Worm (Caenorhabditis elegans) whole organism, midembryonic: ENCODE measurements around the gene T13C5.2.

Experiments used
- T22C8.4 ChIP-seq: fragments of 200-800 bp; sonication (Bioruptor generic); IDR thresholded peaks from 2 replicates; pipeline ENCODE4 v1.3.6; 2022; ENCODE audit warnings: missing genetic modification characterization, missing compliant biosample characterization
- cog-1 ChIP-seq: sonication (generic microtip); optimal IDR thresholded peaks from 2 replicates; lab custom pipeline; 2016; ENCODE audit warnings: missing genetic modification characterization, missing compliant biosample characterization
- flt-1 ChIP-seq: fragments of 200-800 bp; sonication (Bioruptor generic); IDR thresholded peaks from 2 replicates; pipeline ENCODE4 v1.3.6; 2022; ENCODE audit warnings: missing genetic modification characterization, missing compliant biosample characterization
- klf-2 ChIP-seq: fragments of 200-800 bp; sonication (Bioruptor generic); conservative IDR thresholded peaks from 2 replicates; pipeline ENCODE4 v1.3.6; 2022; ENCODE audit warnings: missing genetic modification reagents, missing genetic modification characterization, missing compliant biosample characterization
- med-1 ChIP-seq: sonication (generic microtip); optimal IDR thresholded peaks from 2 replicates; lab custom pipeline; 2017; ENCODE audit warnings: missing genetic modification characterization, mild to moderate bottlenecking, missing compliant biosample characterization, antibody characterized with exemption, missing genetic modification reagents; ENCODE audit not compliant: insufficient read depth
- ref-1 ChIP-seq: fragments of 200-800 bp; sonication (Bioruptor generic); conservative IDR thresholded peaks from 2 replicates; pipeline ENCODE4 v1.3.6; 2022; ENCODE audit warnings: missing genetic modification reagents, missing genetic modification characterization, missing compliant biosample characterization
- tab-1 ChIP-seq: fragments of 200-800 bp; sonication (Bioruptor generic); IDR thresholded peaks from 2 replicates; pipeline ENCODE4 v1.3.6; 2022; ENCODE audit warnings: missing genetic modification characterization, missing compliant biosample characterization
- ztf-23 ChIP-seq: fragments of 200-800 bp; sonication (Bioruptor generic); IDR thresholded peaks from 2 replicates; pipeline ENCODE4 v1.3.6; 2022; ENCODE audit warnings: missing genetic modification reagents, missing genetic modification characterization, missing compliant biosample characterization
- ztf-29 ChIP-seq: fragments of 200-800 bp; sonication (Bioruptor generic); IDR thresholded peaks from 2 replicates; pipeline ENCODE4 v1.3.6; 2022; ENCODE audit warnings: missing genetic modification reagents, missing genetic modification characterization, missing compliant biosample characterization

The T13C5.2 gene

ce11 chrX:6207687-6208088 is 22.9 kb downstream of the T13C5.2 start, which contains the start of gene T13C5.6:
Gene T13C5.6, minus strand, starts transcription at chrX:6207687.
- peak; percentile 97 for TF ChIP-seq ztf-23 (GFP tag; lab: Robert Waterston, UW)
- peak; percentile 95 for TF ChIP-seq T22C8.4 (GFP tag; lab: Robert Waterston, UW)
- peak; percentile 92 for TF ChIP-seq ref-1 (GFP tag; lab: Robert Waterston, UW)
- peak; percentile 93 for TF ChIP-seq ztf-29
- peak; percentile 74 for TF ChIP-seq med-1 (GFP tag; lab: Kevin White, UChicago)
- TF ChIP-seq klf-2 (GFP tag; lab: Robert Waterston, UW), result peak; percentile 98
- peak; percentile 94 for TF ChIP-seq cog-1
- peak; percentile 98 for TF ChIP-seq flt-1 (GFP tag; lab: Robert Waterston, UW)
- peak; percentile 99 for TF ChIP-seq tab-1 (GFP tag; lab: Robert Waterston, UW)

ce11 chrX:6208463-6208862 is 23.7 kb downstream of the T13C5.2 start, which contains the start of gene C14F11.7:
Gene C14F11.7, minus strand, starts transcription at chrX:6208563.
- TF ChIP-seq med-1 (GFP tag; lab: Kevin White, UChicago) (no peak), flt-1 (GFP tag; lab: Robert Waterston, UW) (no peak), tab-1 (GFP tag; lab: Robert Waterston, UW) (no peak), ref-1 (GFP tag; lab: Robert Waterston, UW) (no peak), klf-2 (GFP tag; lab: Robert Waterston, UW) (no peak), T22C8.4 (GFP tag; lab: Robert Waterston, UW) (no peak), ztf-29 (no peak)

ce11 chrX:6211322-6211820 is 26.6 kb downstream of the T13C5.2 start:
- no peak for TF ChIP-seq cog-1
- TF ChIP-seq ref-1 (GFP tag; lab: Robert Waterston, UW), result no peak
- TF ChIP-seq klf-2 (GFP tag; lab: Robert Waterston, UW), result no peak

ce11 chrX:6216551-6216950 is 31.7 kb downstream of the T13C5.2 start, which contains the start of gene lrch-1:
Gene lrch-1, minus strand, starts transcription at chrX:6216651.
- TF ChIP-seq flt-1 (GFP tag; lab: Robert Waterston, UW) (no peak), tab-1 (GFP tag; lab: Robert Waterston, UW) (no peak), T22C8.4 (GFP tag; lab: Robert Waterston, UW) (no peak), ref-1 (GFP tag; lab: Robert Waterston, UW) (no peak), med-1 (GFP tag; lab: Kevin White, UChicago) (no peak)

ce11 chrX:6219892-6220291 is 35.1 kb downstream of the T13C5.2 start:
- TF ChIP-seq cog-1, result no peak
- 0 out of 2 replicates have a peak, but pooled peaks have one; percentile 54 for TF ChIP-seq ref-1 (GFP tag; lab: Robert Waterston, UW)
- TF ChIP-seq ztf-29, result peak; percentile 46
- TF ChIP-seq ztf-23 (GFP tag; lab: Robert Waterston, UW), result peak; percentile 80
- TF ChIP-seq tab-1 (GFP tag; lab: Robert Waterston, UW), result peak; percentile 77
- peak; percentile 89 for TF ChIP-seq flt-1 (GFP tag; lab: Robert Waterston, UW)
- TF ChIP-seq med-1 (GFP tag; lab: Kevin White, UChicago), result no peak
- TF ChIP-seq klf-2 (GFP tag; lab: Robert Waterston, UW), result peak; percentile 60; the same call in 1 of the 2 replicates
- peak; percentile 38; the same call in 1 of the 2 replicates for TF ChIP-seq T22C8.4 (GFP tag; lab: Robert Waterston, UW)

- no peak for TF ChIP-seq tab-1 (GFP tag; lab: Robert Waterston, UW)
- TF ChIP-seq ztf-29, result no peak
- no peak for TF ChIP-seq cog-1
- no peak for TF ChIP-seq med-1 (GFP tag; lab: Kevin White, UChicago)
- TF ChIP-seq klf-2 (GFP tag; lab: Robert Waterston, UW), result no peak
- no peak for TF ChIP-seq ref-1 (GFP tag; lab: Robert Waterston, UW)
- TF ChIP-seq T22C8.4 (GFP tag; lab: Robert Waterston, UW), result no peak
- no peak for TF ChIP-seq flt-1 (GFP tag; lab: Robert Waterston, UW)
- TF ChIP-seq ztf-23 (GFP tag; lab: Robert Waterston, UW), result no peak
These were observed 36.3 kb downstream of the T13C5.2 start for ce11 chrX:6221097-6221496.

- TF ChIP-seq T22C8.4 (GFP tag; lab: Robert Waterston, UW), result peak; percentile 53
- no peak for TF ChIP-seq flt-1 (GFP tag; lab: Robert Waterston, UW)
- no peak for TF ChIP-seq med-1 (GFP tag; lab: Kevin White, UChicago)
- TF ChIP-seq ztf-29, result no peak
- TF ChIP-seq tab-1 (GFP tag; lab: Robert Waterston, UW), result no peak
These were observed 40.0 kb downstream of the T13C5.2 start for ce11 chrX:6224841-6225240.

ce11 chrX:6230669-6231068 is 45.9 kb downstream of the T13C5.2 start, which contains the start of gene lite-1:
Gene lite-1, minus strand, starts transcription at chrX:6230769.
- TF ChIP-seq klf-2 (GFP tag; lab: Robert Waterston, UW) (no peak), tab-1 (GFP tag; lab: Robert Waterston, UW) (no peak), ref-1 (GFP tag; lab: Robert Waterston, UW) (no peak), T22C8.4 (GFP tag; lab: Robert Waterston, UW) (no peak), ztf-23 (GFP tag; lab: Robert Waterston, UW) (no peak), ztf-29 (no peak), flt-1 (GFP tag; lab: Robert Waterston, UW) (no peak), cog-1 (no peak), med-1 (GFP tag; lab: Kevin White, UChicago) (no peak)

- no peak for TF ChIP-seq med-1 (GFP tag; lab: Kevin White, UChicago)
These were observed 48.3 kb downstream of the T13C5.2 start, which contains the start of gene C14F11.4 for ce11 chrX:6232998-6233626. Gene C14F11.4, minus strand, starts transcription at chrX:6233048.
